Worm (Caenorhabditis elegans) whole organism, young adult: ENCODE data around the gene M03A1.3.

Experiments
- C17E4.6 ChIP-seq: fragments of 200-800 bp; sonication (Bioruptor generic); IDR thresholded peaks from 2 replicates; pipeline ENCODE4 v1.3.6; 2022; ENCODE audit warnings: missing genetic modification reagents, missing genetic modification characterization, missing compliant biosample characterization
- F55B11.4 ChIP-seq: sonication (generic microtip); optimal IDR thresholded peaks from 2 replicates; lab custom pipeline; 2016; ENCODE audit warnings: missing compliant biosample characterization, missing genetic modification characterization, borderline replicate concordance; ENCODE audit not compliant: insufficient read depth
- F57A8.1 ChIP-seq: fragments of 200-800 bp; sonication (Bioruptor generic); optimal IDR thresholded peaks from 2 replicates; lab custom pipeline; 2018; ENCODE audit warnings: mild to moderate bottlenecking, missing genetic modification characterization, moderate library complexity, missing compliant biosample characterization
- bed-1 ChIP-seq: fragments of 200-800 bp; sonication (Bioruptor generic); IDR thresholded peaks from 2 replicates; pipeline ENCODE4 v1.3.6; 2022; ENCODE audit warnings: missing genetic modification reagents, missing genetic modification characterization, missing compliant biosample characterization
- ceh-79 ChIP-seq: sonication (generic microtip); optimal IDR thresholded peaks from 2 replicates; lab custom pipeline; 2017; ENCODE audit warnings: mild to moderate bottlenecking, missing genetic modification characterization, missing compliant biosample characterization
- chd-7 ChIP-seq: sonication (generic microtip); optimal IDR thresholded peaks from 2 replicates; lab custom pipeline; 2016; ENCODE audit warnings: mild to moderate bottlenecking, missing genetic modification characterization, moderate library complexity, missing compliant biosample characterization
- gei-17 ChIP-seq: fragments of 200-800 bp; sonication (Bioruptor generic); optimal IDR thresholded peaks from 2 replicates; lab custom pipeline; 2018; ENCODE audit warnings: mild to moderate bottlenecking, missing genetic modification characterization, missing compliant biosample characterization
- hlh-12 ChIP-seq: sonication (generic microtip); optimal IDR thresholded peaks from 2 replicates; lab custom pipeline; 2016; ENCODE audit warnings: missing genetic modification characterization, missing compliant biosample characterization
- mel-28 ChIP-seq: sonication (generic microtip); optimal IDR thresholded peaks from 2 replicates; lab custom pipeline; 2016; ENCODE audit warnings: borderline replicate concordance, mild to moderate bottlenecking, missing genetic modification characterization, missing compliant biosample characterization
- rcor-1 ChIP-seq: fragments of 200-800 bp; sonication (Bioruptor generic); IDR thresholded peaks from 2 replicates; pipeline ENCODE4 v1.3.6; 2022; ENCODE audit warnings: missing genetic modification reagents, missing genetic modification characterization, missing compliant biosample characterization
- unc-130 ChIP-seq: sonication (generic microtip); optimal IDR thresholded peaks from 2 replicates; lab custom pipeline; 2016; ENCODE audit warnings: missing genetic modification reagents, missing genetic modification characterization, missing compliant biosample characterization
- ztf-26 ChIP-seq: sonication (generic microtip); optimal IDR thresholded peaks from 2 replicates; lab custom pipeline; 2017; ENCODE audit warnings: missing genetic modification characterization, missing compliant biosample characterization

- TF ChIP-seq F57A8.1 (GFP tag; lab: Kevin White, UChicago) (no peak), chd-7 (tag; lab: Kevin White, UChicago) (no peak), ztf-26 (tag; lab: Kevin White, UChicago) (no peak), F55B11.4 (tag; lab: Kevin White, UChicago) (no peak), hlh-12 (no peak), gei-17 (no peak), C17E4.6 (GFP tag; lab: Robert Waterston, UW) (no peak), rcor-1 (GFP tag; lab: Robert Waterston, UW) (no peak), ceh-79 (tag; lab: Kevin White, UChicago) (no peak), unc-130 (GFP tag; lab: Kevin White, UChicago) (no peak), mel-28 (tag; lab: Kevin White, UChicago) (no peak), bed-1 (GFP tag; lab: Robert Waterston, UW) (no peak)
Observed at ce11 chrII:4579920-4580474, 22.4 kb downstream of the M03A1.3 start.
